Worm (Caenorhabditis elegans) whole organism, dauer: Measurements from ENCODE around the gene cog-1.

Experiments used
- unc-62 ChIP-seq: sonication (generic microtip); optimal IDR thresholded peaks from 2 replicates; lab custom pipeline; 2017; ENCODE audit warnings: missing biosample characterization, missing genetic modification reagents, missing genetic modification characterization

The cog-1 gene

ce11 chrII:14935431-14936071, 33.3 kb downstream of the cog-1 start:
- no peak for TF ChIP-seq unc-62

- no peak for TF ChIP-seq unc-62
Observed at ce11 chrII:14938319-14938718, 36.0 kb downstream of the cog-1 start.

ce11 chrII:14940325-14940724, 38.0 kb downstream of the cog-1 start:
- TF ChIP-seq unc-62, result no peak

ce11 chrII:14940980-14941379, 38.7 kb downstream of the cog-1 start:
- TF ChIP-seq unc-62, result no peak

- TF ChIP-seq unc-62, result no peak
Observed at ce11 chrII:14945518-14945917, 43.2 kb downstream of the cog-1 start.

- TF ChIP-seq unc-62, result no peak
Observed at ce11 chrII:14946545-14946944, 44.3 kb downstream of the cog-1 start.

ce11 chrII:14952464-14953064, 50.3 kb downstream of the cog-1 start:
- TF ChIP-seq unc-62, result no peak
